Worm (Caenorhabditis elegans): ENCODE results near the gene F20H11.1.
A peak's percentile ranks its signal among the peaks of the same experiment; 100 is the strongest.

Gene F20H11.1

ce11 chrIII:6608101-6608672 lies 16.2 kb upstream of the F20H11.1 start, which contains the start of the genes mdh-2 and F20H11.4 (continued):
- TF ChIP-seq ztf-7 (tag; optimal IDR thresholded peaks at IDR 0.05), result peak; percentile 18
- TF ChIP-seq mdl-1 (tag; optimal IDR thresholded peaks at IDR 0.05), result peak in 1 of 2 experiments; percentile 77
- peak; percentile 18 for TF ChIP-seq nhr-28 (tag; optimal IDR thresholded peaks at IDR 0.05)
- TF ChIP-seq lim-7 (GFP tag; IDR thresholded peaks at IDR 0.05), result no peak
- peak; percentile 77 for TF ChIP-seq nhr-77 (tag; optimal IDR thresholded peaks at IDR 0.05)
- peak; percentile 43 for TF ChIP-seq T20F7.1 (GFP tag; optimal IDR thresholded peaks at IDR 0.05)
- no peak for TF ChIP-seq cey-2 (tag; optimal IDR thresholded peaks at IDR 0.05; ENCODE audit: borderline replicate concordance, insufficient read depth)
- no peak for TF ChIP-seq nhr-48 (tag; optimal IDR thresholded peaks at IDR 0.05)
- no peak for TF ChIP-seq lin-1 (GFP tag; IDR thresholded peaks at IDR 0.05)
- TF ChIP-seq ama-1 (optimal IDR thresholded peaks at IDR 0.05), result peak; percentile 7
- peak; percentile 72 for TF ChIP-seq hlh-11 (tag; optimal IDR thresholded peaks at IDR 0.05)
- TF ChIP-seq attf-4 (tag; optimal IDR thresholded peaks at IDR 0.05), result no peak
- peak; percentile 78 for TF ChIP-seq lin-38 (GFP tag; IDR thresholded peaks at IDR 0.05)
- peak; percentile 40; the same call in 1 of the 2 replicates for TF ChIP-seq hmg-1.1 (GFP tag; IDR thresholded peaks at IDR 0.05)

ce11 chrIII:6607646-6608045 lies 15.7 kb upstream of the F20H11.1 start:
- TF ChIP-seq F49E8.2 (tag; optimal IDR thresholded peaks at IDR 0.05; ENCODE audit: borderline replicate concordance) (no peak), nhr-102 (tag; optimal IDR thresholded peaks at IDR 0.05) (no peak), sdz-12 (GFP tag; optimal IDR thresholded peaks at IDR 0.05) (no peak), daf-8 (GFP tag; IDR thresholded peaks at IDR 0.05) (no peak), unc-62 (GFP tag; optimal IDR thresholded peaks at IDR 0.05 in 1 of 2) (no peak), unc-62 (tag; optimal IDR thresholded peaks at IDR 0.05) (no peak), ceh-28 (tag; optimal IDR thresholded peaks at IDR 0.05) (no peak), cey-2 (tag; optimal IDR thresholded peaks at IDR 0.05; ENCODE audit: borderline replicate concordance, insufficient read depth) (no peak), lsy-2 (tag; optimal IDR thresholded peaks at IDR 0.05) (no peak), daf-19 (GFP tag; conservative IDR thresholded peaks at IDR 0.05) (no peak), spr-1 (tag; optimal IDR thresholded peaks at IDR 0.05) (no peak), nhr-6 (tag; optimal IDR thresholded peaks at IDR 0.05) (no peak), nhr-25 (tag; optimal IDR thresholded peaks at IDR 0.05; ENCODE audit: borderline replicate concordance, insufficient read depth) (no peak), F26F4.8 (GFP tag; conservative IDR thresholded peaks at IDR 0.05) (no peak)

ce11 chrIII:6607067-6607466 lies 15.1 kb upstream of the F20H11.1 start:
- TF ChIP-seq set-16 (GFP tag; IDR thresholded peaks at IDR 0.05) (peak; percentile 15; the same call in 1 of the 2 replicates), zfp-3 (GFP tag; conservative IDR thresholded peaks at IDR 0.05) (0 out of 2 replicates have a peak, but pooled peaks have one; percentile 72), lim-7 (GFP tag; IDR thresholded peaks at IDR 0.05) (0 out of 2 replicates have a peak, but pooled peaks have one; percentile 23), nhr-28 (tag; optimal IDR thresholded peaks at IDR 0.05) (peak; percentile 1), nhr-42 (GFP tag; IDR thresholded peaks at IDR 0.05) (no peak), pqm-1 (tag; optimal IDR thresholded peaks at IDR 0.05) (no peak), aha-1 (tag) (peak; percentile 45)

- TF ChIP-seq F44E2.7 (GFP tag; IDR thresholded peaks at IDR 0.05) (no peak), unc-62 (GFP tag; optimal IDR thresholded peaks at IDR 0.05 in 1 of 2) (no peak), unc-62 (tag; optimal IDR thresholded peaks at IDR 0.05) (no peak), egl-43 (GFP tag; IDR thresholded peaks at IDR 0.05) (no peak), aha-1 (tag) (no peak), daf-16 (GFP tag; optimal IDR thresholded peaks at IDR 0.05) (no peak), daf-16 (tag; optimal IDR thresholded peaks at IDR 0.05) (no peak), ces-1 (GFP tag; optimal IDR thresholded peaks at IDR 0.05) (no peak), set-16 (GFP tag; IDR thresholded peaks at IDR 0.05) (no peak), ceh-44 (GFP tag; IDR thresholded peaks at IDR 0.05) (no peak), nhr-41 (GFP tag; IDR thresholded peaks at IDR 0.05) (no peak)
These were observed 14.7 kb upstream of the F20H11.1 start for ce11 chrIII:6606641-6607040.
